Worm (Caenorhabditis elegans): ENCODE data around the gene fipr-29.

DNA sequence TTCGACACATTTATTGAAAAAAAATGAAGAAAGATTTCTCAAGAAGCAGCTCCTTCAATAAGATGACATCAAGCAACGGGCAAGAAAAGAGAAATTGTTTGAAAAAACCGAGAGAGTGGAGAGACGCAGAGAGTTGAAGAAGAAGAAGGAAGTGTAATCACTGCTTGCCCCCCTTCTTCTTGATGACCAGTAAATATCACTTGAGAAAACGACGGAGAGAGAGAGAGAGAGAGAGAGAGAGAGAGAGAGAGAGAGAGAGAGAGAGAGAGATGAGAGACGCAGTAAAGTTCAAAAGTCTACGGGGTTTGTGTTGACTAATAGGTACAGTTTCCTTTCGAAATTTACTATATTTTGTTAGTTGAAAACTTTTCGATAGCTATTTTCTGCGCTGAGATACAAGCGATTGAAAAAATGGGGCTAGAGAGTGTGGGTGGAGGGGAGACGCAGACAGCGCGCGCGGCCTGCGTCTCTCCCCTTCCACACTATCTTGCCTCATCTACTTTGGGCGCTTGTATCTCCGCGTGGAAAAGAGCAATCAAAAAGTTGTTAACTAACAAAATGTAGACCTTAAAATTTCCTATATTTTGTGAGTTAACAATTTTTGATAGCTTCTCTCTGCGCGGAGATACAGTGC, 5.8 kb upstream of the fipr-29 start:
- no peak for TF ChIP-seq ama-1 (optimal IDR thresholded peaks at IDR 0.05)
- TF ChIP-seq ceh-13 (GFP tag; optimal IDR thresholded peaks at IDR 0.05): no peak
- TF ChIP-seq ets-7 (tag; optimal IDR thresholded peaks at IDR 0.05): no peak
- TF ChIP-seq B0310.2 (tag; optimal IDR thresholded peaks at IDR 0.05): no peak
- no peak for TF ChIP-seq pes-1 (GFP tag; IDR thresholded peaks at IDR 0.05)
- TF ChIP-seq tbx-11 (GFP tag; IDR thresholded peaks at IDR 0.05): no peak
- no peak for TF ChIP-seq F13C5.2 (tag; optimal IDR thresholded peaks at IDR 0.05)
- no peak for TF ChIP-seq flt-1 (GFP tag; IDR thresholded peaks at IDR 0.05)
- TF ChIP-seq ceh-36 (tag; optimal IDR thresholded peaks at IDR 0.05): no peak
- no peak for TF ChIP-seq scrt-1 (GFP tag; IDR thresholded peaks at IDR 0.05)
- no peak for TF ChIP-seq hnd-1 (tag; optimal IDR thresholded peaks at IDR 0.05)
- no peak for TF ChIP-seq tra-4 (tag; optimal IDR thresholded peaks at IDR 0.05)
- no peak for TF ChIP-seq hmbx-1 (tag; optimal IDR thresholded peaks at IDR 0.05)
- no peak for TF ChIP-seq tbx-37 (GFP tag; conservative IDR thresholded peaks at IDR 0.05)
